Fruit fly (Drosophila melanogaster): Measurements from ENCODE around the gene RpL13.

Gene RpL13

dm6 chr2L:9982516-9982915, 15.4 kb downstream of the RpL13 start (continued):
- TF ChIP-seq eg (GFP tag; IDR thresholded peaks at IDR 0.05) (no peak), dac (GFP tag; optimal IDR thresholded peaks at IDR 0.05) (no peak), CG8119 (GFP tag; IDR thresholded peaks at IDR 0.05) (no peak), svp (GFP tag) (peak; percentile 92), Hr39 (GFP tag; optimal IDR thresholded peaks at IDR 0.05) (peak; percentile 53), CG11294 (GFP tag; IDR thresholded peaks at IDR 0.05) (no peak), Ets21C (GFP tag; optimal IDR thresholded peaks at IDR 0.05) (peak; percentile 45), CG1621 (tag; optimal IDR thresholded peaks at IDR 0.05) (no peak), lz (GFP tag; optimal IDR thresholded peaks at IDR 0.05) (peak; percentile 77), CG7368 (GFP tag; optimal IDR thresholded peaks at IDR 0.05) (peak; percentile 63), CG31627 (GFP tag; optimal IDR thresholded peaks at IDR 0.05) (peak; percentile 58), CG10631 (GFP tag; optimal IDR thresholded peaks at IDR 0.05) (peak; percentile 65), Sox15 (GFP tag; optimal IDR thresholded peaks at IDR 0.05) (peak; percentile 59), Sox102F (GFP tag; optimal IDR thresholded peaks at IDR 0.05) (peak; percentile 68)

DNA sequence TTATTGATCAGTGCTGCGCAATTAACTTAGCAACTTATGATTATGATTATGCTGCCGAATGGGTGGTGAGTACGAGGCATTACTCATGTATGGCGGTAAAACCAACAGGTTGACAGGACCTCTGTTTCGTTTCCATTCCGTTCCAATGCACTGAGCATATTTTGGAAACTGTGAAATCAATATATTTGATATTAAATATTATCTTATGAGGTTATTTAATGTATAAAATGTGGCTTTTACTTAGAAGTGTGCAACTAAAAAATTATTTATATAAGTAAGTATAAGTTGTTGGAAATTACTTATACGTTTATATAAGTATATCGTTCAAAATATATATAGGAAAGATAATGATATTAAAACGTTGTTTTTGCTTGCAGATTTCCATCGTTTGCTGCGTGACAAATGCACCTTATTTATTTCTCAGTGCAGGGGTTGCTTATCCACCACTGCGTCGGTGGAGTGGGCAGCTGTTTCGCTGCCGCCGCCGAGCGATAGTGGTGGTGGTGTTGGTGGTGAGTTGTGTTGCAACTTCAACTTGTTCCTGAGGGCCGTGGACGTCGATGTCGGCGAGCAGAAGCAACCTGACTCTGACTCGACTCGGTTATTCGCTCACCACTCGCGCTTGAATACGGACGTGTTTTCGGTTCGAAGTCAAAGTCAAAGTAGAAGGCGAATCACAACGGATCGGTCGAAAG, 17.1 kb downstream of the RpL13 start, which contains the start of gene bib:
bib (plus strand) TSS at position 568 of the 695 bp plus-strand sequence.
- TF ChIP-seq CG8632 (GFP tag; optimal IDR thresholded peaks at IDR 0.05) (peak; percentile 90), net (GFP tag; optimal IDR thresholded peaks at IDR 0.05) (peak; percentile 90), cyc (GFP tag; optimal IDR thresholded peaks at IDR 0.05) (peak; percentile 76), Eip75B (GFP tag; optimal IDR thresholded peaks at IDR 0.05) (peak; percentile 81), CG7368 (GFP tag; optimal IDR thresholded peaks at IDR 0.05) (peak; percentile 73), acj6 (GFP tag; optimal IDR thresholded peaks at IDR 0.05) (peak; percentile 90), achi (GFP tag; optimal IDR thresholded peaks at IDR 0.05) (peak; percentile 91), Sox15 (GFP tag; optimal IDR thresholded peaks at IDR 0.05) (peak; percentile 67), Hr38 (GFP tag; optimal IDR thresholded peaks at IDR 0.05) (no peak), CG4318 (GFP tag; optimal IDR thresholded peaks at IDR 0.05) (peak; percentile 84), spab (GFP tag; optimal IDR thresholded peaks at IDR 0.05) (peak; percentile 89), fd85E (GFP tag; optimal IDR thresholded peaks at IDR 0.05) (peak; percentile 65), CG1621 (tag; optimal IDR thresholded peaks at IDR 0.05) (peak; percentile 76), Hr4 (GFP tag; optimal IDR thresholded peaks at IDR 0.05) (peak; percentile 70), CG8319 (GFP tag; optimal IDR thresholded peaks at IDR 0.05) (peak; percentile 75), CG32006 (GFP tag; optimal IDR thresholded peaks at IDR 0.05) (peak; percentile 92), fkh (GFP tag; optimal IDR thresholded peaks at IDR 0.05) (peak; percentile 25), CG10631 (GFP tag; optimal IDR thresholded peaks at IDR 0.05) (peak; percentile 93), svp (GFP tag) (peak; percentile 90), ss (GFP tag; optimal IDR thresholded peaks at IDR 0.05) (peak; percentile 88 to 91), CG11762 (GFP tag; optimal IDR thresholded peaks at IDR 0.05; ENCODE audit: insufficient read depth) (peak; percentile 87), dsx (GFP tag; optimal IDR thresholded peaks at IDR 0.05; ENCODE audit: poor library complexity, severe bottlenecking) (peak; percentile 91), OdsH (GFP tag; optimal IDR thresholded peaks at IDR 0.05) (peak; percentile 91), pdm3 (GFP tag; optimal IDR thresholded peaks at IDR 0.05) (peak; percentile 82), CG3032 (tag; optimal IDR thresholded peaks at IDR 0.05) (peak; percentile 93), CG6854 (GFP tag; optimal IDR thresholded peaks at IDR 0.05) (peak; percentile 79), CG11294 (GFP tag; IDR thresholded peaks at IDR 0.05) (peak; percentile 54; the same call in 1 of the 2 replicates), CG8119 (GFP tag; IDR thresholded peaks at IDR 0.05) (peak; percentile 89), Eip78C (GFP tag) (peak; percentile 96), CG31627 (GFP tag; optimal IDR thresholded peaks at IDR 0.05) (peak; percentile 59), salr (GFP tag; optimal IDR thresholded peaks at IDR 0.05) (peak; percentile 76 to 93), Met (GFP tag; optimal IDR thresholded peaks at IDR 0.05) (peak; percentile 85), CG6808 (GFP tag; optimal IDR thresholded peaks at IDR 0.05) (peak; percentile 90), CG6276 (GFP tag; optimal IDR thresholded peaks at IDR 0.05) (peak; percentile 76), CG9139 (GFP tag; optimal IDR thresholded peaks at IDR 0.05) (peak; percentile 86), Sox102F (GFP tag; optimal IDR thresholded peaks at IDR 0.05) (peak; percentile 84), dac (GFP tag; optimal IDR thresholded peaks at IDR 0.05) (peak; percentile 38), CG6792 (GFP tag; optimal IDR thresholded peaks at IDR 0.05) (peak; percentile 88), Blimp-1 (GFP tag; optimal IDR thresholded peaks at IDR 0.05) (peak; percentile 51), Sox14 (GFP tag; optimal IDR thresholded peaks at IDR 0.05) (peak; percentile 75), CG16779 (tag; optimal IDR thresholded peaks at IDR 0.05) (peak; percentile 82), eg (GFP tag; IDR thresholded peaks at IDR 0.05) (peak; percentile 63), CG10669 (GFP tag; optimal IDR thresholded peaks at IDR 0.05) (peak; percentile 90), Smox (GFP tag; optimal IDR thresholded peaks at IDR 0.05) (peak; percentile 80)

All from whole organism, prepupa.